Worm (Caenorhabditis elegans): ENCODE measurements around the gene C09G12.17.

DNA sequence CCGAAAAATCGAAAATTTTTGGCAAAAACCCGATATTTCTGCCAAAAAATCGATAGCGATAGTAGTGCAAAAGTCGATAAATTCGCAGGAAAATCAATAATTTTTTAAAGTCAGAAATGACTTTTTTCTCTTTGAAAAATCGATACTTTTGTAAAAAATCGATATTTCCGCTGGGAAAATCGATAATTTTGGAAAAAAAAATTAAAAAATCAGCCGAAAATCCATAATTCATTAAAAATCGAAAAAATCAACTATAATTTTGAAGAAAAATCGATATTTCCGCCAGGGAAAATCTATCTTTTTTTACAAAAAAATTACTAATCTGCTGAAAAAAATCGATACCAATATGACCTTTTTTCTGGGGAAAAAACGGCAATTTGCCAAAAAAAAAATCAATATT is 35.3 kb upstream of the C09G12.17 start:
- TF ChIP-seq dox-1 (GFP tag; IDR thresholded peaks at IDR 0.05) = no peak
- no peak for TF ChIP-seq F55B11.4 (tag; optimal IDR thresholded peaks at IDR 0.05; ENCODE audit: borderline replicate concordance, insufficient read depth)
- no peak for TF ChIP-seq F10E7.11 (tag; optimal IDR thresholded peaks at IDR 0.05)
- no peak for TF ChIP-seq attf-3 (GFP tag; conservative IDR thresholded peaks at IDR 0.05)
- no peak for TF ChIP-seq unc-62 (GFP tag; optimal IDR thresholded peaks at IDR 0.05)
- no peak for TF ChIP-seq zim-3 (tag; optimal IDR thresholded peaks at IDR 0.05)
- no peak for TF ChIP-seq repo-1 (tag; optimal IDR thresholded peaks at IDR 0.05)
- no peak for TF ChIP-seq efl-1 (GFP tag; optimal IDR thresholded peaks at IDR 0.05)
- TF ChIP-seq hsf-1 (GFP tag; IDR thresholded peaks at IDR 0.05) = no peak
- no peak for TF ChIP-seq dpl-1 (GFP tag; optimal IDR thresholded peaks at IDR 0.05)
- no peak for TF ChIP-seq madf-10 (tag; optimal IDR thresholded peaks at IDR 0.05)
- no peak for TF ChIP-seq aptf-3 (GFP tag; IDR thresholded peaks at IDR 0.05)
- TF ChIP-seq F57A8.1 (GFP tag; optimal IDR thresholded peaks at IDR 0.05) = no peak
- TF ChIP-seq ama-1 (optimal IDR thresholded peaks at IDR 0.05) = no peak
- TF ChIP-seq ama-1 (GFP tag; optimal IDR thresholded peaks at IDR 0.05) = no peak

All from whole organism, young adult.